Fruit fly (Drosophila melanogaster) whole organism, adult: Measurements from ENCODE around the gene CG15035.

Source experiments
- CG11617 ChIP-seq: fragments of 200-800 bp; sonication (Bioruptor generic); optimal IDR thresholded peaks from 2 replicates; lab custom pipeline; 2017; ENCODE audit warnings: mild to moderate bottlenecking, missing biosample characterization, missing genetic modification reagents, missing genetic modification characterization
- CG12768 ChIP-seq: fragments of 200-800 bp; sonication (Bioruptor generic); optimal IDR thresholded peaks from 2 replicates; lab custom pipeline; 2017; ENCODE audit warnings: missing biosample characterization, missing genetic modification characterization, mild to moderate bottlenecking, moderate library complexity, missing genetic modification reagents
- CG14711 ChIP-seq: fragments of 200-800 bp; sonication (Bioruptor generic); optimal IDR thresholded peaks from 2 replicates; lab custom pipeline; 2018; ENCODE audit warnings: missing biosample characterization, mild to moderate bottlenecking, missing genetic modification characterization, moderate library complexity
- CG1620 ChIP-seq: fragments of 200-800 bp; sonication (Bioruptor generic); optimal IDR thresholded peaks from 2 replicates; lab custom pipeline; 2016; ENCODE audit warnings: missing biosample characterization, missing genetic modification characterization
- CG33017 ChIP-seq: fragments of 200-800 bp; sonication (Bioruptor generic); optimal IDR thresholded peaks from 2 replicates; lab custom pipeline; 2018; ENCODE audit warnings: missing biosample characterization, mild to moderate bottlenecking, missing genetic modification characterization, moderate library complexity
- CG5204 ChIP-seq: fragments of 200-800 bp; sonication (Bioruptor generic); optimal IDR thresholded peaks from 2 replicates; lab custom pipeline; 2016; ENCODE audit warnings: missing biosample characterization, missing genetic modification characterization
- CG7045 ChIP-seq: fragments of 200-800 bp; sonication (Bioruptor generic); optimal IDR thresholded peaks from 2 replicates; lab custom pipeline; 2017; ENCODE audit warnings: missing biosample characterization, mild to moderate bottlenecking, missing genetic modification characterization
- CG7101 ChIP-seq: fragments of 200-800 bp; sonication (Bioruptor generic); optimal IDR thresholded peaks from 2 replicates; lab custom pipeline; 2018; ENCODE audit warnings: missing biosample characterization, mild to moderate bottlenecking, missing genetic modification characterization, moderate library complexity
- Clk ChIP-seq: fragments of 200-800 bp; sonication (Bioruptor generic); optimal IDR thresholded peaks from 2 replicates; lab custom pipeline; 2017; ENCODE audit warnings: missing biosample characterization, missing genetic modification characterization
- Crg-1 ChIP-seq: fragments of 200-800 bp; sonication (Bioruptor generic); optimal IDR thresholded peaks from 2 replicates; lab custom pipeline; 2016; ENCODE audit warnings: missing biosample characterization, missing genetic modification characterization
- Hr96 ChIP-seq: fragments of 200-800 bp; sonication (Bioruptor generic); optimal IDR thresholded peaks from 2 replicates; lab custom pipeline; 2016; ENCODE audit warnings: missing biosample characterization, missing genetic modification characterization
- Mnt ChIP-seq: fragments of 200-800 bp; sonication (Bioruptor generic); optimal IDR thresholded peaks from 2 replicates; lab custom pipeline; 2016; ENCODE audit warnings: missing biosample characterization, mild to moderate bottlenecking, missing genetic modification characterization
- bab1 ChIP-seq: fragments of 200-800 bp; sonication (Bioruptor generic); optimal IDR thresholded peaks from 3 replicates; lab custom pipeline; 2019; ENCODE audit warnings: missing biosample characterization, mild to moderate bottlenecking, missing genetic modification characterization, moderate library complexity
- cic ChIP-seq: fragments of 200-800 bp; sonication (Bioruptor generic); optimal IDR thresholded peaks from 2 replicates; lab custom pipeline; 2017; ENCODE audit warnings: missing biosample characterization, mild to moderate bottlenecking, missing genetic modification characterization, moderate library complexity
- cnc ChIP-seq, 2 experiments: fragments of >200 bp; optimal IDR thresholded peaks; 2 replicates each; lab custom pipeline; 2017
- kay ChIP-seq: fragments of 200-800 bp; sonication (Bioruptor generic); peaks from one replicate; lab custom pipeline; 2016; ENCODE audit warnings: missing biosample characterization, missing genetic modification characterization, borderline replicate concordance
- ovo ChIP-seq: fragments of 200-800 bp; sonication (Bioruptor generic); optimal IDR thresholded peaks from 2 replicates; lab custom pipeline; 2016; ENCODE audit warnings: missing biosample characterization, missing genetic modification characterization
- pad ChIP-seq: fragments of 200-800 bp; sonication (Bioruptor generic); optimal IDR thresholded peaks from 3 replicates; lab custom pipeline; 2017; ENCODE audit warnings: missing biosample characterization, missing genetic modification characterization, mild to moderate bottlenecking, moderate library complexity, missing genetic modification reagents
- tj ChIP-seq: fragments of 200-800 bp; sonication (Bioruptor generic); optimal IDR thresholded peaks from 3 replicates; lab custom pipeline; 2017; ENCODE audit warnings: missing biosample characterization, mild to moderate bottlenecking, missing genetic modification characterization, moderate library complexity
- toe ChIP-seq: fragments of 200-800 bp; sonication (Bioruptor generic); optimal IDR thresholded peaks from 2 replicates; lab custom pipeline; 2016; ENCODE audit warnings: missing biosample characterization, missing genetic modification characterization

Gene CG15035

DNA sequence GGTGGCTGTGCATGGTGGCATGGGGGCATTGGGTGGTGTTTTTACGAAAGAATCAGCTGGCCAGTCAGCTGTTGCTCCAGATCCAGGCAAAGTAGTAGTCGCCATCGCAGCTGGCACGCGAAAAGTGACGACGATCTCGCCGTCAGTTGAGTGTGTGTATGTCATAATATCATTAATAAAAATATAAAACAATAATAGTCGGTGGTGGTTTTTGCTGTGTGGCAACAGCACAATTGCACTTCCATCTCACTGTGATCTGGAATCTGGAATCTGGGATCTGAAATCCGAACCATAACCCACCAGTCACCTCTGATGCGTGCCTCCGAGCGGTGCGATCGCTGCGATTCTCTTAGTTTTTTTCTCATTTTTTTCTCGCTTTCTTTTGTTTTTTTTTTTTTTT, 15.3 kb upstream of the CG15035 start, which contains the start of gene rumpel:
Gene rumpel (plus strand): TSS at position 301 of the 400 bp plus-strand sequence.
- TF ChIP-seq CG33017 (no peak), CG7045 (GFP tag; lab: Kevin White, UChicago) (no peak), Crg-1 (GFP tag; lab: Kevin White, UChicago) (no peak), CG7101 (tag; lab: Kevin White, UChicago) (no peak), CG5204 (GFP tag; lab: Kevin White, UChicago) (no peak), cnc (optimal IDR thresholded peaks at IDR 0.05; lab: Kevin White, UChicago) (no peak), CG14711 (tag; lab: Kevin White, UChicago) (no peak), Clk (no peak), kay (GFP tag; lab: Kevin White, UChicago) (no peak), CG11617 (GFP tag; lab: Kevin White, UChicago) (no peak), bab1 (no peak), CG1620 (GFP tag; lab: Kevin White, UChicago) (no peak), Mnt (GFP tag; lab: Kevin White, UChicago) (no peak), toe (GFP tag; lab: Kevin White, UChicago) (no peak), tj (no peak), CG12768 (no peak)

- TF ChIP-seq kay (GFP tag; lab: Kevin White, UChicago) (no peak), CG7045 (GFP tag; lab: Kevin White, UChicago) (no peak), pad (GFP tag; lab: Kevin White, UChicago) (no peak), CG1620 (GFP tag; lab: Kevin White, UChicago) (no peak), Clk (no peak)
Observed at dm6 chrX:7417875-7418274, 14.9 kb upstream of the CG15035 start.

- no peak for TF ChIP-seq kay (GFP tag; lab: Kevin White, UChicago)
- TF ChIP-seq CG1620 (GFP tag; lab: Kevin White, UChicago): no peak
- TF ChIP-seq CG5204 (GFP tag; lab: Kevin White, UChicago): no peak
- TF ChIP-seq CG7101 (tag; lab: Kevin White, UChicago): no peak
- no peak for TF ChIP-seq CG33017
- TF ChIP-seq Crg-1 (GFP tag; lab: Kevin White, UChicago): no peak
- TF ChIP-seq CG14711 (tag; lab: Kevin White, UChicago): no peak
- no peak for TF ChIP-seq pad (GFP tag; lab: Kevin White, UChicago)
- no peak for TF ChIP-seq Mnt (GFP tag; lab: Kevin White, UChicago)
- no peak for TF ChIP-seq Clk
- TF ChIP-seq cnc (optimal IDR thresholded peaks at IDR 0.05; lab: Kevin White, UChicago): no peak
- no peak for TF ChIP-seq bab1
- TF ChIP-seq CG11617 (GFP tag; lab: Kevin White, UChicago): no peak
- no peak for TF ChIP-seq cic (GFP tag; lab: Kevin White, UChicago)
- no peak for TF ChIP-seq toe (GFP tag; lab: Kevin White, UChicago)
- TF ChIP-seq tj: no peak
- no peak for TF ChIP-seq CG12768
- no peak for TF ChIP-seq CG7045 (GFP tag; lab: Kevin White, UChicago)
- no peak for TF ChIP-seq Hr96 (GFP tag; lab: Kevin White, UChicago)
- TF ChIP-seq ovo (GFP tag; lab: Kevin White, UChicago): no peak
Observed at dm6 chrX:7416953-7417352, 14.0 kb upstream of the CG15035 start, which contains the start of gene CG34337. TSS of gene CG34337 (plus strand) at chrX:7417253.

dm6 chrX:7415027-7415426, 12.1 kb upstream of the CG15035 start:
- TF ChIP-seq CG11617 (GFP tag; lab: Kevin White, UChicago) (no peak), CG14711 (tag; lab: Kevin White, UChicago) (no peak), Clk (no peak), Mnt (GFP tag; lab: Kevin White, UChicago) (no peak), CG1620 (GFP tag; lab: Kevin White, UChicago) (no peak), bab1 (no peak), CG7045 (GFP tag; lab: Kevin White, UChicago) (no peak), Hr96 (GFP tag; lab: Kevin White, UChicago) (no peak), ovo (GFP tag; lab: Kevin White, UChicago) (no peak), cic (GFP tag; lab: Kevin White, UChicago) (no peak), toe (GFP tag; lab: Kevin White, UChicago) (no peak), kay (GFP tag; lab: Kevin White, UChicago) (no peak), pad (GFP tag; lab: Kevin White, UChicago) (no peak), Crg-1 (GFP tag; lab: Kevin White, UChicago) (no peak), CG12768 (no peak), CG33017 (no peak)

- TF ChIP-seq CG33017 (no peak), tj (no peak), Crg-1 (GFP tag; lab: Kevin White, UChicago) (no peak), CG7101 (tag; lab: Kevin White, UChicago) (no peak), CG5204 (GFP tag; lab: Kevin White, UChicago) (no peak), Hr96 (GFP tag; lab: Kevin White, UChicago) (no peak), CG1620 (GFP tag; lab: Kevin White, UChicago) (no peak), toe (GFP tag; lab: Kevin White, UChicago) (no peak), pad (GFP tag; lab: Kevin White, UChicago) (no peak), Clk (no peak), bab1 (no peak)
Observed at dm6 chrX:7413569-7413968, 10.6 kb upstream of the CG15035 start, which contains the start of gene CG42705. TSS of gene CG42705 (plus strand) at chrX:7413869.

dm6 chrX:7412368-7412767, 9.4 kb upstream of the CG15035 start, which contains the start of gene CG42704:
TSS of gene CG42704 (plus strand) at chrX:7412668.
- TF ChIP-seq toe (GFP tag; lab: Kevin White, UChicago): no peak
- TF ChIP-seq bab1: no peak
- TF ChIP-seq Hr96 (GFP tag; lab: Kevin White, UChicago): no peak
- no peak for TF ChIP-seq ovo (GFP tag; lab: Kevin White, UChicago)
- TF ChIP-seq Crg-1 (GFP tag; lab: Kevin White, UChicago): no peak
- TF ChIP-seq CG7101 (tag; lab: Kevin White, UChicago): no peak
